Worm (Caenorhabditis elegans): ENCODE data around the gene ceh-20.
A peak's percentile ranks its signal among the peaks of the same experiment; 100 is the strongest.

The ceh-20 gene

ce11 chrIII:6978875-6979274 is 809 bp upstream of the ceh-20 start (continued):
- TF ChIP-seq hpl-2 (GFP tag; optimal IDR thresholded peaks at IDR 0.05) (no peak), nhr-19 (GFP tag; conservative IDR thresholded peaks at IDR 0.05) (peak; percentile 62), unc-62 (GFP tag; optimal IDR thresholded peaks at IDR 0.05) (peak; percentile 80), nhr-77 (tag; optimal IDR thresholded peaks at IDR 0.05) (peak; percentile 47), mab-9 (GFP tag; IDR thresholded peaks at IDR 0.05) (no peak), unc-86 (tag; optimal IDR thresholded peaks at IDR 0.05) (peak; percentile 24), rnt-1 (tag; optimal IDR thresholded peaks at IDR 0.05) (peak; percentile 68), ces-1 (GFP tag; optimal IDR thresholded peaks at IDR 0.05) (no peak), ama-1 (optimal IDR thresholded peaks at IDR 0.05) (no peak), lsy-2 (tag; optimal IDR thresholded peaks at IDR 0.05) (peak; percentile 79 to 94), irx-1 (tag; optimal IDR thresholded peaks at IDR 0.05) (no peak), mep-1 (tag; optimal IDR thresholded peaks at IDR 0.05) (peak; percentile 88), lin-13 (GFP tag; optimal IDR thresholded peaks at IDR 0.05) (peak; percentile 69), unc-30 (tag; optimal IDR thresholded peaks at IDR 0.05) (no peak), hlh-17 (GFP tag; optimal IDR thresholded peaks at IDR 0.05; ENCODE audit: borderline replicate concordance) (no peak), fkh-4 (tag; optimal IDR thresholded peaks at IDR 0.05; ENCODE audit: borderline replicate concordance) (no peak), fkh-10 (GFP tag; optimal IDR thresholded peaks at IDR 0.05) (no peak), lin-14 (GFP tag; optimal IDR thresholded peaks at IDR 0.05) (peak; percentile 91), zag-1 (tag; optimal IDR thresholded peaks at IDR 0.05) (no peak)

- peak; percentile 57 for TF ChIP-seq isw-1 (GFP tag; IDR thresholded peaks at IDR 0.05)
- TF ChIP-seq lsy-2 (tag; optimal IDR thresholded peaks at IDR 0.05), result peak in 1 of 2 experiments; percentile 53
- peak; percentile 99 for TF ChIP-seq C04F5.9 (tag; optimal IDR thresholded peaks at IDR 0.05)
- peak; percentile 63 for TF ChIP-seq nhr-19 (GFP tag; conservative IDR thresholded peaks at IDR 0.05)
- peak; percentile 67 for TF ChIP-seq ceh-88 (GFP tag; IDR thresholded peaks at IDR 0.05)
- TF ChIP-seq grh-1 (GFP tag; IDR thresholded peaks at IDR 0.05), result peak; percentile 43
These were observed 2.4 kb downstream of the ceh-20 start, which contains the start of gene F31E3.6 for ce11 chrIII:6981989-6982553. F31E3.6 (plus strand) TSS chrIII:6982081.

- peak; percentile 23; the same call in 1 of the 2 replicates for TF ChIP-seq isw-1 (GFP tag; IDR thresholded peaks at IDR 0.05)
- TF ChIP-seq nhr-19 (GFP tag; conservative IDR thresholded peaks at IDR 0.05), result peak; percentile 42
- TF ChIP-seq C04F5.9 (tag; optimal IDR thresholded peaks at IDR 0.05), result peak; percentile 84
These were observed 5.4 kb downstream of the ceh-20 start for ce11 chrIII:6985125-6985524.

ce11 chrIII:6988060-6988459 is 8.4 kb downstream of the ceh-20 start:
- TF ChIP-seq elt-3 (tag; optimal IDR thresholded peaks at IDR 0.05) (no peak), ceh-63 (GFP tag; optimal IDR thresholded peaks at IDR 0.05) (no peak), mef-2 (tag; optimal IDR thresholded peaks at IDR 0.05) (peak; percentile 61), nhr-47 (tag; optimal IDR thresholded peaks at IDR 0.05) (peak; percentile 42), F16B12.6 (tag; optimal IDR thresholded peaks at IDR 0.05) (no peak), C16A3.4 (tag; optimal IDR thresholded peaks at IDR 0.05) (peak; percentile 32), nhr-85 (tag) (no peak), lin-39 (tag; optimal IDR thresholded peaks at IDR 0.05) (peak; percentile 86), vab-15 (tag; optimal IDR thresholded peaks at IDR 0.05) (peak; percentile 93), jun-1 (tag; optimal IDR thresholded peaks at IDR 0.05) (no peak), rnt-1 (tag; optimal IDR thresholded peaks at IDR 0.05) (peak; percentile 63), tbx-2 (tag; optimal IDR thresholded peaks at IDR 0.05) (peak; percentile 57), skn-1 (tag; optimal IDR thresholded peaks at IDR 0.05) (no peak), mdl-1 (tag; optimal IDR thresholded peaks at IDR 0.05) (peak in 1 of 2 experiments; percentile 12), snu-23 (GFP tag; optimal IDR thresholded peaks at IDR 0.05) (peak; percentile 73), unc-30 (tag; optimal IDR thresholded peaks at IDR 0.05) (no peak), efl-1 (optimal IDR thresholded peaks at IDR 0.05) (peak; percentile 11 to 35), efl-1 (GFP tag; optimal IDR thresholded peaks at IDR 0.05 in 1 of 2) (no peak), unc-130 (tag; optimal IDR thresholded peaks at IDR 0.05) (peak; percentile 65), lin-14 (GFP tag; optimal IDR thresholded peaks at IDR 0.05) (peak; percentile 88), ceh-82 (tag; optimal IDR thresholded peaks at IDR 0.05) (no peak), lsy-2 (tag; optimal IDR thresholded peaks at IDR 0.05) (peak; percentile 63 to 89), lin-35 (GFP tag; optimal IDR thresholded peaks at IDR 0.05) (peak in 1 of 2 experiments; percentile 22), swsn-7 (tag; optimal IDR thresholded peaks at IDR 0.05) (peak; percentile 43), ztf-4 (tag; optimal IDR thresholded peaks at IDR 0.05) (peak; percentile 39), nhr-71 (tag; optimal IDR thresholded peaks at IDR 0.05) (peak; percentile 93), pqm-1 (tag; optimal IDR thresholded peaks at IDR 0.05) (no peak), ztf-11 (tag; optimal IDR thresholded peaks at IDR 0.05) (no peak), dsc-1 (tag; optimal IDR thresholded peaks at IDR 0.05) (peak; percentile 57)
